Worm (Caenorhabditis elegans) whole organism, L4 larva: ENCODE measurements around the gene clc-22.

ENCODE experiments used
- F10B5.3 ChIP-seq: sonication (generic microtip); optimal IDR thresholded peaks from 2 replicates; lab custom pipeline; 2016; ENCODE audit warnings: mild to moderate bottlenecking, missing genetic modification characterization, missing compliant biosample characterization
- F26F4.8 ChIP-seq: fragments of 200-800 bp; sonication (Bioruptor generic); conservative IDR thresholded peaks from 2 replicates; pipeline ENCODE4 v1.3.6; 2022; ENCODE audit warnings: missing genetic modification characterization, missing compliant biosample characterization
- F37D6.2 ChIP-seq: sonication (generic microtip); optimal IDR thresholded peaks from 2 replicates; lab custom pipeline; 2016; ENCODE audit warnings: mild to moderate bottlenecking, missing genetic modification characterization, missing compliant biosample characterization
- F44E2.7 ChIP-seq: fragments of 200-800 bp; sonication (Bioruptor generic); IDR thresholded peaks from 2 replicates; pipeline ENCODE4 v2.1.2; 2022; ENCODE audit warnings: missing genetic modification characterization, missing compliant biosample characterization
- R02D3.7 ChIP-seq: fragments of 150-350 bp; sonication (generic microtip); optimal IDR thresholded peaks from 3 replicates; lab custom pipeline; 2014; ENCODE audit warnings: missing biosample characterization, missing genetic modification characterization
- T20F7.1 ChIP-seq: fragments of 200-800 bp; sonication (Bioruptor generic); optimal IDR thresholded peaks from 2 replicates; lab custom pipeline; 2018; ENCODE audit warnings: mild to moderate bottlenecking, missing genetic modification characterization, missing compliant biosample characterization
- Y75B8A.6 ChIP-seq: fragments of 200-800 bp; sonication (Bioruptor generic); IDR thresholded peaks from 2 replicates; pipeline ENCODE4 v1.3.6; 2022; ENCODE audit warnings: missing genetic modification reagents, missing genetic modification characterization, missing compliant biosample characterization
- ZK546.5 ChIP-seq, 2 experiments: sonication (generic microtip); optimal IDR thresholded peaks; 2 replicates each; lab custom pipeline; 2017; ENCODE audit warnings: missing biosample characterization in 2 of 2, missing genetic modification characterization in 2 of 2
- attf-4 ChIP-seq: sonication (generic microtip); optimal IDR thresholded peaks from 3 replicates; lab custom pipeline; 2017; ENCODE audit warnings: missing biosample characterization, missing genetic modification characterization
- ceh-28 ChIP-seq: fragments of 150-350 bp; optimal IDR thresholded peaks from 2 replicates; lab custom pipeline; 2014; ENCODE audit warnings: missing biosample characterization, missing genetic modification reagents, missing genetic modification characterization
- ceh-44 ChIP-seq: fragments of 200-800 bp; sonication (Bioruptor generic); IDR thresholded peaks from 2 replicates; pipeline ENCODE4 v1.3.6; 2022; ENCODE audit warnings: missing genetic modification reagents, missing genetic modification characterization, missing compliant biosample characterization
- ceh-62 ChIP-seq: sonication (generic microtip); optimal IDR thresholded peaks from 2 replicates; lab custom pipeline; 2017; ENCODE audit warnings: missing biosample characterization, missing genetic modification characterization
- daf-8 ChIP-seq: fragments of 200-800 bp; sonication (Bioruptor generic); IDR thresholded peaks from 2 replicates; pipeline ENCODE4 v1.3.6; 2022; ENCODE audit warnings: missing genetic modification characterization, missing compliant biosample characterization
- dmd-8 ChIP-seq: fragments of 200-800 bp; sonication (Bioruptor generic); IDR thresholded peaks from 2 replicates; pipeline ENCODE4 v1.3.6; 2022; ENCODE audit warnings: missing genetic modification characterization, missing compliant biosample characterization
- dpl-1 ChIP-seq: fragments of 150-350 bp; optimal IDR thresholded peaks from 2 replicates; lab custom pipeline; 2014; ENCODE audit warnings: missing biosample characterization, missing genetic modification reagents, missing genetic modification characterization
- dve-1 ChIP-seq: sonication (generic microtip); optimal IDR thresholded peaks from 2 replicates; lab custom pipeline; 2017; ENCODE audit warnings: antibody characterized with exemption, mild to moderate bottlenecking, missing genetic modification characterization, missing compliant biosample characterization; ENCODE audit not compliant: insufficient read depth
- egl-27 ChIP-seq: sonication (generic microtip); optimal IDR thresholded peaks from 3 replicates; lab custom pipeline; 2017; ENCODE audit warnings: missing biosample characterization, missing genetic modification reagents, missing genetic modification characterization
- egl-43 ChIP-seq: fragments of 200-800 bp; sonication (Bioruptor generic); IDR thresholded peaks from 2 replicates; pipeline ENCODE4 v1.3.6; 2022; ENCODE audit warnings: missing genetic modification reagents, missing genetic modification characterization, missing compliant biosample characterization
- hmg-1.1 ChIP-seq: fragments of 200-800 bp; sonication (Bioruptor generic); IDR thresholded peaks from 2 replicates; pipeline ENCODE4 v1.3.6; 2022; ENCODE audit warnings: missing genetic modification reagents, missing genetic modification characterization, missing compliant biosample characterization
- lin-13 ChIP-seq: fragments of 150-350 bp; optimal IDR thresholded peaks from 2 replicates; lab custom pipeline; 2014; ENCODE audit warnings: missing biosample characterization, missing genetic modification reagents, missing genetic modification characterization
- lin-15B ChIP-seq: fragments of 150-350 bp; sonication (generic microtip); optimal IDR thresholded peaks from 3 replicates; lab custom pipeline; 2014; ENCODE audit warnings: missing biosample characterization, missing genetic modification characterization
- lsy-2 ChIP-seq, 2 experiments: fragments of 150-350 bp in 1 of 2; sonication (generic microtip) in 1 of 2; optimal IDR thresholded peaks; 2 replicates each; lab custom pipeline; 2014 to 2017; ENCODE audit warnings: missing biosample characterization in 2 of 2, missing genetic modification characterization in 2 of 2
- madf-9 ChIP-seq: fragments of 200-800 bp; sonication (Bioruptor generic); conservative IDR thresholded peaks from 2 replicates; pipeline ENCODE4 v1.3.6; 2022; ENCODE audit warnings: missing genetic modification reagents, missing genetic modification characterization, missing compliant biosample characterization
- mdt-29 ChIP-seq: fragments of 200-800 bp; sonication (Bioruptor generic); IDR thresholded peaks from 2 replicates; pipeline ENCODE4 v1.3.6; 2022; ENCODE audit warnings: missing genetic modification reagents, missing genetic modification characterization, missing compliant biosample characterization
- mxl-2 ChIP-seq: fragments of 200-800 bp; sonication (Bioruptor generic); conservative IDR thresholded peaks from 2 replicates; pipeline ENCODE4 v1.3.6; 2022; ENCODE audit warnings: missing genetic modification reagents, missing genetic modification characterization, missing compliant biosample characterization
- mxl-3 ChIP-seq: fragments of 200-800 bp; sonication (Bioruptor generic); optimal IDR thresholded peaks from 2 replicates; lab custom pipeline; 2018; ENCODE audit warnings: mild to moderate bottlenecking, missing genetic modification characterization, missing compliant biosample characterization
- nhr-10 ChIP-seq: fragments of 150-350 bp; optimal IDR thresholded peaks from 2 replicates; lab custom pipeline; 2014; ENCODE audit warnings: missing biosample characterization, missing genetic modification characterization
- nhr-102 ChIP-seq: sonication (generic microtip); optimal IDR thresholded peaks from 2 replicates; lab custom pipeline; 2016; ENCODE audit warnings: mild to moderate bottlenecking, missing genetic modification characterization, moderate library complexity, missing compliant biosample characterization
- nhr-11 ChIP-seq: fragments of 150-350 bp; optimal IDR thresholded peaks from 2 replicates; lab custom pipeline; 2014; ENCODE audit warnings: missing biosample characterization, missing genetic modification characterization
- nhr-28 ChIP-seq: fragments of 150-350 bp; optimal IDR thresholded peaks from 2 replicates; lab custom pipeline; 2014; ENCODE audit warnings: missing biosample characterization, missing genetic modification characterization
- nhr-41 ChIP-seq: fragments of 200-800 bp; sonication (Bioruptor generic); IDR thresholded peaks from 2 replicates; pipeline ENCODE4 v1.3.6; 2022; ENCODE audit warnings: missing genetic modification reagents, missing genetic modification characterization, missing compliant biosample characterization
- nhr-42 ChIP-seq: fragments of 200-800 bp; sonication (Bioruptor generic); IDR thresholded peaks from 2 replicates; pipeline ENCODE4 v1.3.6; 2022; ENCODE audit warnings: missing genetic modification characterization, missing compliant biosample characterization
- nhr-48 ChIP-seq: sonication (generic microtip); optimal IDR thresholded peaks from 2 replicates; lab custom pipeline; 2016; ENCODE audit warnings: mild to moderate bottlenecking, missing genetic modification characterization, missing compliant biosample characterization
- nhr-77 ChIP-seq: fragments of 150-350 bp; optimal IDR thresholded peaks from 2 replicates; lab custom pipeline; 2014; ENCODE audit warnings: missing biosample characterization, missing genetic modification characterization
- pqm-1 ChIP-seq: sonication (generic microtip); optimal IDR thresholded peaks from 2 replicates; lab custom pipeline; 2017; ENCODE audit warnings: missing biosample characterization, missing genetic modification characterization
- rbr-2 ChIP-seq: sonication (generic microtip); optimal IDR thresholded peaks from 2 replicates; lab custom pipeline; 2016; ENCODE audit warnings: missing genotype, missing genetic modification characterization, missing compliant biosample characterization
- saeg-2 ChIP-seq: fragments of 200-800 bp; sonication (Bioruptor generic); IDR thresholded peaks from 2 replicates; pipeline ENCODE4 v1.3.6; 2022; ENCODE audit warnings: missing genetic modification reagents, missing genetic modification characterization, missing compliant biosample characterization
- set-16 ChIP-seq: fragments of 200-800 bp; sonication (Bioruptor generic); IDR thresholded peaks from 2 replicates; pipeline ENCODE4 v1.3.6; 2022; ENCODE audit warnings: missing genetic modification reagents, missing genetic modification characterization, missing compliant biosample characterization
- spr-1 ChIP-seq: sonication (generic microtip); optimal IDR thresholded peaks from 2 replicates; lab custom pipeline; 2016; ENCODE audit warnings: mild to moderate bottlenecking, missing genetic modification characterization, missing compliant biosample characterization
- spr-3 ChIP-seq: fragments of 200-800 bp; sonication (Bioruptor generic); optimal IDR thresholded peaks from 2 replicates; lab custom pipeline; 2018; ENCODE audit warnings: mild to moderate bottlenecking, missing genetic modification characterization, missing compliant biosample characterization
- tag-97 ChIP-seq: fragments of 200-800 bp; sonication (Bioruptor generic); IDR thresholded peaks from 2 replicates; pipeline ENCODE4 v1.3.6; 2022; ENCODE audit warnings: missing genetic modification characterization, missing compliant biosample characterization
- tra-1 ChIP-seq: fragments of 200-800 bp; sonication (Bioruptor generic); IDR thresholded peaks from 2 replicates; pipeline ENCODE4 v1.3.6; 2022; ENCODE audit warnings: missing genetic modification reagents, missing genetic modification characterization, missing compliant biosample characterization
- unc-130 ChIP-seq: sonication (generic microtip); optimal IDR thresholded peaks from 2 replicates; lab custom pipeline; 2016; ENCODE audit warnings: missing genetic modification reagents, missing genetic modification characterization, missing compliant biosample characterization
- unc-39 ChIP-seq: sonication (generic microtip); optimal IDR thresholded peaks from 2 replicates; lab custom pipeline; 2017; ENCODE audit warnings: missing biosample characterization, missing genetic modification characterization
- unc-62 ChIP-seq, 3 experiments: fragments of 150-350 bp in 1 of 3; sonication (generic microtip); optimal IDR thresholded peaks in 2 of 3; peaks in 1 of 3; 1 replicate in 1 of 3; 2 replicates in 2 of 3; lab custom pipeline; 2014 to 2017; ENCODE audit warnings: missing biosample characterization in 3 of 3, missing genetic modification characterization in 3 of 3, missing genetic modification reagents in 3 of 3, missing genotype in 1 of 3
- zag-1 ChIP-seq: fragments of 150-350 bp; optimal IDR thresholded peaks from 2 replicates; lab custom pipeline; 2014; ENCODE audit warnings: missing biosample characterization, missing genetic modification characterization
- ztf-11 ChIP-seq: fragments of 150-350 bp; optimal IDR thresholded peaks from 2 replicates; lab custom pipeline; 2014; ENCODE audit warnings: missing biosample characterization, missing genetic modification characterization

Gene clc-22

ce11 chrII:3996005-3996404, at the start of gene clc-22:
Gene clc-22 (minus strand): TSS chrII:3996075.
- TF ChIP-seq Y75B8A.6 (GFP tag; lab: Robert Waterston, UW) = no peak
- TF ChIP-seq lin-13 (GFP tag; lab: Kevin White, UChicago) = no peak
- TF ChIP-seq nhr-102 = no peak
- TF ChIP-seq, all 104 proteins: peak for 0

ce11 chrII:4045396-4045795, 49.5 kb upstream of the clc-22 start, which contains the start of gene K07D4.2:
Gene K07D4.2 (minus strand): TSS chrII:4045496.
- no peak for TF ChIP-seq pqm-1
- TF ChIP-seq ceh-28 (tag; lab: Kevin White, UChicago) = no peak
- TF ChIP-seq saeg-2 = no peak
- no peak for TF ChIP-seq mxl-2 (GFP tag; lab: Robert Waterston, UW)
- TF ChIP-seq R02D3.7 = no peak
- TF ChIP-seq lin-15B (tag; lab: Kevin White, UChicago) = no peak
- no peak for TF ChIP-seq nhr-11 (tag; lab: Kevin White, UChicago)
- no peak for TF ChIP-seq nhr-10
- TF ChIP-seq dmd-8 = no peak
- TF ChIP-seq set-16 = no peak
- TF ChIP-seq attf-4 (tag; lab: Kevin White, UChicago) = no peak
- TF ChIP-seq hmg-1.1 (GFP tag; lab: Robert Waterston, UW) = no peak
- no peak for TF ChIP-seq nhr-28 (tag; lab: Kevin White, UChicago)
- no peak for TF ChIP-seq unc-62 (GFP tag; optimal IDR thresholded peaks at IDR 0.05 in 1 of 2; lab: Kevin White, UChicago)
- no peak for TF ChIP-seq unc-62 (tag; optimal IDR thresholded peaks at IDR 0.05; lab: Kevin White, UChicago)
- no peak for TF ChIP-seq dve-1 (tag; lab: Kevin White, UChicago)
- no peak for TF ChIP-seq ceh-62 (tag; lab: Kevin White, UChicago)

ce11 chrII:4044349-4044748, 48.5 kb upstream of the clc-22 start, which contains the start of gene rpn-11:
Gene rpn-11 (minus strand): TSS chrII:4044546.
- TF ChIP-seq nhr-77 (tag; lab: Kevin White, UChicago) (peak; percentile 66), egl-43 (GFP tag; lab: Robert Waterston, UW) (0 out of 2 replicates have a peak, but pooled peaks have one; percentile 52), dpl-1 (GFP tag; lab: Kevin White, UChicago) (peak; percentile 97), madf-9 (GFP tag; lab: Robert Waterston, UW) (peak; percentile 59; the same call in 1 of the 2 replicates), tra-1 (GFP tag; lab: Robert Waterston, UW) (peak; percentile 70; the same call in 1 of the 2 replicates), nhr-41 (no peak), F10B5.3 (tag; lab: Kevin White, UChicago) (no peak), dmd-8 (no peak), zag-1 (tag; lab: Kevin White, UChicago) (no peak), mdt-29 (no peak), F26F4.8 (GFP tag; lab: Robert Waterston, UW) (no peak), ztf-11 (tag; lab: Kevin White, UChicago) (no peak), T20F7.1 (GFP tag; lab: Kevin White, UChicago) (no peak), mxl-3 (GFP tag; lab: Kevin White, UChicago) (peak; percentile 60), ceh-44 (no peak), nhr-102 (peak; percentile 79), lin-15B (tag; lab: Kevin White, UChicago) (no peak), F44E2.7 (GFP tag; lab: Robert Waterston, UW) (no peak), unc-130 (peak; percentile 60), nhr-28 (tag; lab: Kevin White, UChicago) (peak; percentile 41), tag-97 (GFP tag; lab: Robert Waterston, UW) (no peak), ZK546.5 (tag; optimal IDR thresholded peaks at IDR 0.05; lab: Kevin White, UChicago) (no peak), lsy-2 (tag; optimal IDR thresholded peaks at IDR 0.05; lab: Kevin White, UChicago) (peak; percentile 81 to 97), unc-62 (GFP tag; optimal IDR thresholded peaks at IDR 0.05 in 1 of 2; lab: Kevin White, UChicago) (no peak), unc-62 (tag; optimal IDR thresholded peaks at IDR 0.05; lab: Kevin White, UChicago) (no peak), nhr-42 (GFP tag; lab: Robert Waterston, UW) (peak; percentile 53; the same call in 1 of the 2 replicates), set-16 (no peak), mxl-2 (GFP tag; lab: Robert Waterston, UW) (0 out of 2 replicates have a peak, but pooled peaks have one; percentile 28), spr-1 (tag; lab: Kevin White, UChicago) (peak; percentile 50), spr-3 (GFP tag; lab: Kevin White, UChicago) (peak; percentile 69), unc-39 (tag; lab: Kevin White, UChicago) (no peak), rbr-2 (tag; lab: Kevin White, UChicago) (peak; percentile 90), F37D6.2 (tag; lab: Kevin White, UChicago) (peak; percentile 54), egl-27 (tag; lab: Kevin White, UChicago) (no peak), daf-8 (GFP tag; lab: Robert Waterston, UW) (no peak), nhr-48 (tag; lab: Kevin White, UChicago) (peak; percentile 63)
